Worm (Caenorhabditis elegans) whole organism, late embryonic: ENCODE data around the gene bed-1.

Experiments
- ahr-1 ChIP-seq: sonication (generic microtip); optimal IDR thresholded peaks from 2 replicates; lab custom pipeline; 2016; ENCODE audit warnings: missing genetic modification characterization, missing compliant biosample characterization
- ets-4 ChIP-seq: sonication (generic microtip); optimal IDR thresholded peaks from 2 replicates; lab custom pipeline; 2016; ENCODE audit warnings: missing genetic modification characterization, missing compliant biosample characterization
- hlh-30 ChIP-seq: sonication (generic microtip); optimal IDR thresholded peaks from 2 replicates; lab custom pipeline; 2017; ENCODE audit warnings: antibody characterized with exemption, missing genetic modification characterization, missing compliant biosample characterization; ENCODE audit not compliant: insufficient read depth
- lin-11 ChIP-seq: fragments of 200-800 bp; sonication (Bioruptor generic); optimal IDR thresholded peaks from 2 replicates; lab custom pipeline; 2018; ENCODE audit warnings: mild to moderate bottlenecking, missing genetic modification characterization, missing compliant biosample characterization
- nhr-11 ChIP-seq: fragments of 150-350 bp; optimal IDR thresholded peaks from 2 replicates; lab custom pipeline; 2014; ENCODE audit warnings: missing biosample characterization, missing genetic modification characterization
- pha-4 ChIP-seq: fragments of 150-350 bp; optimal IDR thresholded peaks from 2 replicates; lab custom pipeline; 2018; ENCODE audit warnings: missing biosample characterization, missing genetic modification reagents, missing genetic modification characterization
- pqm-1 ChIP-seq: sonication (generic microtip); optimal IDR thresholded peaks from 2 replicates; lab custom pipeline; 2016; ENCODE audit warnings: missing genetic modification characterization, missing compliant biosample characterization
- tbx-2 ChIP-seq: sonication (generic microtip); optimal IDR thresholded peaks from 2 replicates; lab custom pipeline; 2016; ENCODE audit warnings: missing genetic modification characterization, missing compliant biosample characterization
- unc-86 ChIP-seq: sonication (generic microtip); optimal IDR thresholded peaks from 2 replicates; lab custom pipeline; 2016; ENCODE audit warnings: missing genetic modification characterization, missing compliant biosample characterization
- zip-5 ChIP-seq: sonication (generic microtip); optimal IDR thresholded peaks from 2 replicates; lab custom pipeline; 2016; ENCODE audit warnings: missing genetic modification characterization, missing compliant biosample characterization

- TF ChIP-seq pha-4 (tag; lab: Kevin White, UChicago) (no peak), nhr-11 (tag; lab: Kevin White, UChicago) (no peak), lin-11 (tag; lab: Kevin White, UChicago) (no peak), hlh-30 (tag; lab: Kevin White, UChicago) (no peak), pqm-1 (no peak), unc-86 (no peak), ahr-1 (no peak), zip-5 (tag; lab: Kevin White, UChicago) (no peak), tbx-2 (no peak), ets-4 (no peak)
Observed at ce11 chrV:19107065-19107464, 17.7 kb downstream of the bed-1 start.
